Fruit fly (Drosophila melanogaster) Kc167 (cell line): ENCODE data around the gene CG14053.

Experiments
- Myc ChIP-seq: fragments of >200 bp; optimal IDR thresholded peaks from 2 replicates; lab custom pipeline; 2017; ENCODE audit warnings: missing external identifiers
- Sin3A ChIP-seq: fragments of >200 bp; optimal IDR thresholded peaks from 2 replicates; lab custom pipeline; 2018; ENCODE audit warnings: missing external identifiers
- h ChIP-seq: fragments of >200 bp; optimal IDR thresholded peaks from 3 replicates; lab custom pipeline; 2018; ENCODE audit warnings: missing external identifiers
- insv ChIP-seq: fragments of >200 bp; optimal IDR thresholded peaks from 3 replicates; lab custom pipeline; 2018; ENCODE audit warnings: missing external identifiers
- psq ChIP-seq: fragments of >200 bp; optimal IDR thresholded peaks from 2 replicates; lab custom pipeline; 2017; ENCODE audit warnings: missing external identifiers
- ttk ChIP-seq: sonication (Bioruptor generic); optimal IDR thresholded peaks from 2 replicates; lab custom pipeline; 2017; ENCODE audit warnings: missing external identifiers

DNA sequence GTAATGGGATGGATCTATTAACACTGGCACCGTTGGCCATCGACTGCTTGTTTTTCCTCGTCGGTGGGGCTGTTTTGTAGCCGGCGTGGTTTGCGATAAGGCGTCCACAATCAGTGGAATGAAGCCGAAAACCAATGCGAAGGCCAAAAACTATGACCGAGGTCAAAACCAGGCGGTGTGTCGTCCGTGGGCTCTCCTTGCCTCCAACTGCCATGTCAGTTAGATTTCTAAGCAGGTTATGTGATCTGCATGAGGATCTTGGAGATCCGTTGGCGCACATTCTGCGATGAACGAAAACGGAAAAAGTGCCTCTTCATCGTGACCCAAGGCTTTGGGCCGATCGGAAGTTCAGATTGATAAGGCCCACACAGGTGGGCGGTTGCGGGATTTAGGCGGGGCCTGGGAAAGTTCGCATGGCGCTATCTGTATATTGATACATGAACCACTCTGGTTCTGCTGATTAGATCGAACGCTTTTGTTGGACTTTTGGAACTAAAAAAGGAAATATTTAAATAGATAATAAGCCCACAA lies 18.4 kb downstream of the CG14053 start, which contains the start of gene Cyp4d14:
- TF ChIP-seq psq (lab: Kevin White, UChicago) (no peak), Sin3A (lab: Kevin White, UChicago) (no peak), insv (lab: Kevin White, UChicago) (no peak), ttk (no peak), Myc (lab: Kevin White, UChicago) (no peak), h (no peak)
